Fruit fly (Drosophila melanogaster) whole organism, pupa: ENCODE data around the gene CG12517.

Source experiments
- CG10348 ChIP-seq: fragments of 200-800 bp; sonication (Bioruptor generic); IDR thresholded peaks from 2 replicates; pipeline ENCODE4 v1.3.6; 2022; ENCODE audit warnings: missing biosample characterization, missing genetic modification characterization
- CG12605 ChIP-seq: fragments of 200-800 bp; sonication (Bioruptor generic); IDR thresholded peaks from 2 replicates; pipeline ENCODE4 v1.3.6; 2022; ENCODE audit warnings: missing biosample characterization, missing genetic modification characterization
- CG15710 ChIP-seq: fragments of 200-800 bp; sonication (Bioruptor generic); optimal IDR thresholded peaks from 2 replicates; lab custom pipeline; 2018; ENCODE audit warnings: missing biosample characterization, mild to moderate bottlenecking, missing genetic modification characterization, moderate library complexity
- CG17806 ChIP-seq: fragments of 200-800 bp; sonication (Bioruptor generic); optimal IDR thresholded peaks from 2 replicates; lab custom pipeline; 2018; ENCODE audit warnings: missing biosample characterization, mild to moderate bottlenecking, missing genetic modification characterization, moderate library complexity
- CG32121 ChIP-seq: fragments of 200-800 bp; sonication (Bioruptor generic); IDR thresholded peaks from 2 replicates; pipeline ENCODE4 v1.3.6; 2022; ENCODE audit warnings: missing biosample characterization, missing genetic modification characterization
- CG4496 ChIP-seq: fragments of 200-800 bp; sonication (Bioruptor generic); IDR thresholded peaks from 3 replicates; pipeline ENCODE4 v1.3.6; 2022; ENCODE audit warnings: missing biosample characterization, missing genetic modification characterization
- CG8159 ChIP-seq: fragments of 200-800 bp; sonication (Bioruptor generic); optimal IDR thresholded peaks from 3 replicates; lab custom pipeline; 2018; ENCODE audit warnings: missing biosample characterization, mild to moderate bottlenecking, missing genetic modification characterization, moderate library complexity
- CG9948 ChIP-seq: fragments of 200-800 bp; sonication (Bioruptor generic); optimal IDR thresholded peaks from 2 replicates; lab custom pipeline; 2018; ENCODE audit warnings: missing biosample characterization, mild to moderate bottlenecking, missing genetic modification characterization, moderate library complexity
- D1 ChIP-seq: fragments of 200-800 bp; sonication (Bioruptor generic); optimal IDR thresholded peaks from 2 replicates; lab custom pipeline; 2018; ENCODE audit warnings: missing biosample characterization, mild to moderate bottlenecking, missing genetic modification characterization, moderate library complexity
- Pif1B ChIP-seq: fragments of 200-800 bp; sonication (Bioruptor generic); optimal IDR thresholded peaks from 3 replicates; lab custom pipeline; 2016; ENCODE audit warnings: missing biosample characterization, missing genetic modification characterization
- Snoo ChIP-seq: fragments of 200-800 bp; sonication (Bioruptor generic); optimal IDR thresholded peaks from 3 replicates; lab custom pipeline; 2017; ENCODE audit warnings: missing biosample characterization, mild to moderate bottlenecking, missing genetic modification characterization, inconsistent platforms
- fd96Ca ChIP-seq: fragments of 200-800 bp; sonication (Bioruptor generic); IDR thresholded peaks from 3 replicates; pipeline ENCODE4 v1.3.6; 2022; ENCODE audit warnings: missing biosample characterization, missing genetic modification characterization
- gl ChIP-seq: fragments of 200-800 bp; sonication (Bioruptor generic); optimal IDR thresholded peaks from 2 replicates; lab custom pipeline; 2018; ENCODE audit warnings: missing biosample characterization, mild to moderate bottlenecking, missing genetic modification characterization

- TF ChIP-seq CG12605 (GFP tag; lab: Robert Waterston, UW) (no peak), CG4496 (GFP tag; lab: Robert Waterston, UW) (no peak), D1 (tag; lab: Kevin White, UChicago) (no peak), Pif1B (GFP tag; lab: Kevin White, UChicago) (no peak), CG15710 (tag; lab: Kevin White, UChicago) (no peak), CG8159 (tag; lab: Kevin White, UChicago) (no peak), CG32121 (GFP tag; lab: Robert Waterston, UW) (no peak), CG10348 (GFP tag; lab: Robert Waterston, UW) (no peak), CG17806 (tag; lab: Kevin White, UChicago) (no peak), fd96Ca (GFP tag; lab: Robert Waterston, UW) (no peak), gl (tag; lab: Kevin White, UChicago) (no peak), CG9948 (tag; lab: Kevin White, UChicago) (no peak), Snoo (tag; lab: Kevin White, UChicago) (no peak)
Observed at dm6 chr2L:10842326-10842725, 27.6 kb upstream of the CG12517 start, which contains the start of gene CG6700.
